Fruit fly (Drosophila melanogaster): ENCODE data around the gene CG13613.

CG13613 gene

DNA sequence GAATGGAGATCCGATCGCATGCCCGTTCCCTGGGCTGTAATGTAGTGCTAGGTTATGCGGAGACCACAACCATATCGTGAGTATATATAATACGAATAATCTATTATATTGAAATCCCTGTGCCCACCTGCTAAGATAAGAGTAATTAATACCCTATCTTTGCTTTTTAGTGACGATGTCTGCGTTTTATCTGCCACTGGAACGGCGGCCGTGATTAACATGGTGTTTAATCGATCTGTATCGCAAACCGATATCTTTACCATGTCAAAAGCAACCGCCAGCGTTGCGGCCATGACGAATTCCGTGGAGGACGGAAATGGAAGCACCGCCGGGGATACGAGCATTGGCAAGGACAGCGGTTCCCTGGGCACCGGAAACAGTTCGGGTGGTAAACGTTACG, 11.9 kb upstream of the CG13613 start:
- TF ChIP-seq acj6 (GFP tag; optimal IDR thresholded peaks at IDR 0.05) (no peak), salr (GFP tag; optimal IDR thresholded peaks at IDR 0.05) (no peak), Eip93F (GFP tag; optimal IDR thresholded peaks at IDR 0.05) (no peak), Eip75B (GFP tag; optimal IDR thresholded peaks at IDR 0.05) (no peak), topi (GFP tag; optimal IDR thresholded peaks at IDR 0.05) (no peak), Gug (GFP tag; IDR thresholded peaks at IDR 0.05) (no peak), Ets21C (GFP tag; optimal IDR thresholded peaks at IDR 0.05) (no peak), dac (GFP tag; optimal IDR thresholded peaks at IDR 0.05) (no peak), CG6808 (GFP tag; optimal IDR thresholded peaks at IDR 0.05) (no peak), Sox15 (GFP tag; optimal IDR thresholded peaks at IDR 0.05) (no peak), esn (GFP tag; optimal IDR thresholded peaks at IDR 0.05) (no peak), CG3919 (GFP tag; optimal IDR thresholded peaks at IDR 0.05) (no peak)

DNA sequence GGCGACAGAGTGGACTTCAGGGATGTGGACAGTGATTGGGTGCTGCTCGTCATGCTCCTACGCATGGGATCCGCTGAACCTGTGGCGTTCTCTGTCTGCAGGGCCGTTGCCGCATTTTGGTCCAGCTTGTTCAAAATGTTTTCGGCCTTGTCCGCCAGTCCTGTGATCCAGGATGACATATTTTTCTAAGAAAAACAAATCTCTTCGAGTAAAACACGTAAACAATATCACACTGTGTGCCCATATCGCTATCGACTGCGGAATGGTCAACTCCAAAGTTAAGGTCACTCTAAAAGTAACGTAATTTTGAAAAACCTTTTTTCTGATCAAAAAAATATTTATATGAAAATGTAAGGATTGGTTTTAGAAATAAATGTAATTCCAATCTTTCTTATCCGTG, 7.7 kb upstream of the CG13613 start, which contains the start of gene Golgin84:
Gene Golgin84 (minus strand): TSS at position 241 of the 400 bp plus-strand sequence.
- TF ChIP-seq acj6 (GFP tag; optimal IDR thresholded peaks at IDR 0.05) (no peak), CG4318 (GFP tag; optimal IDR thresholded peaks at IDR 0.05) (no peak), pdm3 (GFP tag; optimal IDR thresholded peaks at IDR 0.05) (no peak), esn (GFP tag; optimal IDR thresholded peaks at IDR 0.05) (no peak), CG32006 (GFP tag; optimal IDR thresholded peaks at IDR 0.05) (no peak), dsx (GFP tag; optimal IDR thresholded peaks at IDR 0.05; ENCODE audit: poor library complexity, severe bottlenecking) (no peak), CG8632 (GFP tag; optimal IDR thresholded peaks at IDR 0.05) (no peak), Eip78C (GFP tag) (no peak), Smox (GFP tag; optimal IDR thresholded peaks at IDR 0.05) (no peak), Hr4 (GFP tag; optimal IDR thresholded peaks at IDR 0.05) (no peak), CG6276 (GFP tag; optimal IDR thresholded peaks at IDR 0.05) (no peak), CG10669 (GFP tag; optimal IDR thresholded peaks at IDR 0.05) (no peak), svp (GFP tag) (no peak), CG31627 (GFP tag; optimal IDR thresholded peaks at IDR 0.05) (no peak), Hr39 (GFP tag; optimal IDR thresholded peaks at IDR 0.05) (no peak)

DNA sequence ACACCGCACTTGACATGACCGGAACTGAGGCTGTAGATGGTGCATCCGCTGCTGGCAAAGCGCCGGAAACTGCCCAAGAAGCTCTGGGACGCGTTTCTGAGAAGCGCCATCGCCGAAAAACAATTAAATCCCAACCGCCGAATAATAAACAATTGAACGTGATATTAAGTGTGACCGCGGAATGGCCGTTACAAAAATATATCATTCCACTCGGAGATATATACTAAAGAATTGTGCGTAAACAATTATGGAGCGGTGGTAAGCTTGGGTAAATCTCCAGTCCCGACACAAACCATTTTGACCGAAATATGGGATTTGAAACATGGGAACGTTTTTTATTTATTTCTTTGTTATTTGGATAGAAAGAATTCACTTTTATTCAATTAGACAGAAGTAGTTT, 5.4 kb upstream of the CG13613 start, which contains the start of gene CG18528:
Gene CG18528 (minus strand): TSS at position 188 of the 400 bp plus-strand sequence.
- TF ChIP-seq Sox14 (GFP tag; optimal IDR thresholded peaks at IDR 0.05) (peak; percentile 97), OdsH (GFP tag; optimal IDR thresholded peaks at IDR 0.05) (no peak), vri (GFP tag; optimal IDR thresholded peaks at IDR 0.05) (no peak)

DNA sequence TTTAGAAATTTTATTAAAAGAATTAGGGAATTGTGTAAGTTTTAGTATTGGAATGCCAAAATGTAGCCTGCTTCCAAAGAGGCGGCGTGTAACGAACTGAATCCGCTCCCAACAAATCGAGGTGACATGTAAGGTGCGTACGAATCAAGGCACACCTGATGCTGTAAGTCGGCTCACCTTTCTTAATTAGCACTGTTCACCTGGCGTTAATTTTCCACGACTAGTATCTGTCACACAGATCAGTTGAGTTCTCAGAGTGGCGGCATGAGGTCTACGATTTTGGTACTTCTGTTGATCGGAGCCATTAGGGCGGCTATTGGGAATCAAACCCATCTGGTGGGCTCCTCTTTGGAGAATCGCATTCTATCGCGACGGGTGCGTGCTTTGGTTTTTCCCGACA, 3.8 kb upstream of the CG13613 start, which contains the start of the genes CG5762 and CG33339:
Gene CG5762 (minus strand): TSS at position 101 of the 400 bp plus-strand sequence.
Gene CG33339 (plus strand): TSS at position 265 of the 400 bp plus-strand sequence.
- TF ChIP-seq CG3919 (GFP tag; optimal IDR thresholded peaks at IDR 0.05) (no peak), salr (GFP tag; optimal IDR thresholded peaks at IDR 0.05) (no peak), CG4318 (GFP tag; optimal IDR thresholded peaks at IDR 0.05) (no peak), vri (GFP tag; optimal IDR thresholded peaks at IDR 0.05) (no peak), CG9139 (GFP tag; optimal IDR thresholded peaks at IDR 0.05) (no peak), Gug (GFP tag; IDR thresholded peaks at IDR 0.05) (no peak), Hr39 (GFP tag; optimal IDR thresholded peaks at IDR 0.05) (no peak), CG11294 (GFP tag; IDR thresholded peaks at IDR 0.05) (no peak), CG8119 (GFP tag; IDR thresholded peaks at IDR 0.05) (no peak), CG6854 (GFP tag; optimal IDR thresholded peaks at IDR 0.05) (no peak), fd85E (GFP tag; optimal IDR thresholded peaks at IDR 0.05) (no peak), CG1621 (tag; optimal IDR thresholded peaks at IDR 0.05) (no peak), pdm3 (GFP tag; optimal IDR thresholded peaks at IDR 0.05) (no peak), CG15336 (GFP tag; IDR thresholded peaks at IDR 0.05) (no peak), CG16779 (tag; optimal IDR thresholded peaks at IDR 0.05) (no peak), CG11762 (GFP tag; optimal IDR thresholded peaks at IDR 0.05; ENCODE audit: insufficient read depth) (no peak), CG7368 (GFP tag; optimal IDR thresholded peaks at IDR 0.05) (no peak), Hr4 (GFP tag; optimal IDR thresholded peaks at IDR 0.05) (no peak), CG10669 (GFP tag; optimal IDR thresholded peaks at IDR 0.05) (no peak), Ets96B (tag; optimal IDR thresholded peaks at IDR 0.05) (no peak)

Data from whole organism, prepupa.